Fruit fly (Drosophila melanogaster) whole organism, embryonic: ENCODE measurements around the gene Rpn11.

Experiments
- ATbp ChIP-seq: fragments of 200-800 bp; sonication (Bioruptor generic); optimal IDR thresholded peaks from 2 replicates; lab custom pipeline; 2017; ENCODE audit warnings: missing biosample characterization, mild to moderate bottlenecking, missing genetic modification characterization, missing genetic modification reagents
- Abd-B ChIP-seq: fragments of 200-800 bp; sonication (Bioruptor generic); optimal IDR thresholded peaks from 2 replicates; lab custom pipeline; 2018; ENCODE audit warnings: missing biosample characterization, mild to moderate bottlenecking, missing genetic modification characterization, moderate library complexity
- Atf6 ChIP-seq: fragments of 200-800 bp; sonication (Bioruptor generic); IDR thresholded peaks from 2 replicates; pipeline ENCODE4 v1.3.6; 2022; ENCODE audit warnings: missing biosample characterization, missing genetic modification characterization
- CG10267 ChIP-seq: fragments of 200-800 bp; sonication (Bioruptor generic); optimal IDR thresholded peaks from 2 replicates; lab custom pipeline; 2018; ENCODE audit warnings: missing biosample characterization, mild to moderate bottlenecking, missing genetic modification characterization, moderate library complexity
- CG10543 ChIP-seq: fragments of 200-800 bp; sonication (Bioruptor generic); optimal IDR thresholded peaks from 3 replicates; lab custom pipeline; 2017; ENCODE audit warnings: missing biosample characterization, mild to moderate bottlenecking, missing genetic modification characterization, moderate library complexity
- CG12659 ChIP-seq: fragments of 200-800 bp; sonication (Bioruptor generic); optimal IDR thresholded peaks from 3 replicates; lab custom pipeline; 2017; ENCODE audit warnings: mild to moderate bottlenecking, missing biosample characterization, missing genetic modification reagents, missing genetic modification characterization
- CG12769 ChIP-seq: fragments of 200-800 bp; sonication (Bioruptor generic); optimal IDR thresholded peaks from 2 replicates; lab custom pipeline; 2019; ENCODE audit warnings: missing biosample characterization, mild to moderate bottlenecking, missing genetic modification characterization, moderate library complexity
- CG13287 ChIP-seq: fragments of 200-800 bp; sonication (Bioruptor generic); IDR thresholded peaks from 2 replicates; pipeline ENCODE4 v1.3.6; 2022; ENCODE audit warnings: missing biosample characterization, missing genetic modification characterization; ENCODE audit not compliant: partially characterized antibody
- CG13775 ChIP-seq: fragments of 200-800 bp; sonication (Bioruptor generic); optimal IDR thresholded peaks from 3 replicates; lab custom pipeline; 2017; ENCODE audit warnings: missing biosample characterization, mild to moderate bottlenecking, missing genetic modification characterization
- CG15479 ChIP-seq: fragments of 200-800 bp; sonication (Bioruptor generic); optimal IDR thresholded peaks from 3 replicates; lab custom pipeline; 2019; ENCODE audit warnings: missing biosample characterization, mild to moderate bottlenecking, missing genetic modification characterization, moderate library complexity
- CG18476 ChIP-seq: fragments of 200-800 bp; sonication (Bioruptor generic); optimal IDR thresholded peaks from 2 replicates; lab custom pipeline; 2016; ENCODE audit warnings: missing biosample characterization, mild to moderate bottlenecking, missing genetic modification characterization
- CG32532 ChIP-seq: fragments of 200-800 bp; sonication (Bioruptor generic); IDR thresholded peaks from 2 replicates; pipeline ENCODE4 v1.3.6; 2022; ENCODE audit warnings: missing biosample characterization, missing genetic modification characterization
- CG6254 ChIP-seq: fragments of 200-800 bp; sonication (Bioruptor generic); optimal IDR thresholded peaks from 3 replicates; lab custom pipeline; 2017; ENCODE audit warnings: mild to moderate bottlenecking, missing biosample characterization, missing genetic modification reagents, missing genetic modification characterization
- CG7839 ChIP-seq: fragments of 200-800 bp; sonication (Bioruptor generic); optimal IDR thresholded peaks from 3 replicates; lab custom pipeline; 2018; ENCODE audit warnings: missing biosample characterization, mild to moderate bottlenecking, missing genetic modification characterization, moderate library complexity
- CG9215 ChIP-seq: fragments of 200-800 bp; sonication (Bioruptor generic); IDR thresholded peaks from 2 replicates; pipeline ENCODE4 v1.3.6; 2022; ENCODE audit warnings: missing biosample characterization, missing genetic modification characterization
- CG9437 ChIP-seq: fragments of 200-800 bp; sonication (Bioruptor generic); optimal IDR thresholded peaks from 2 replicates; lab custom pipeline; 2018; ENCODE audit warnings: missing biosample characterization, mild to moderate bottlenecking, missing genetic modification characterization
- Deaf1 ChIP-seq: fragments of 200-800 bp; optimal IDR thresholded peaks from 3 replicates; lab custom pipeline; 2019; ENCODE audit warnings: missing biosample characterization, mild to moderate bottlenecking, missing genetic modification characterization, moderate library complexity
- Dref ChIP-seq: fragments of 200-800 bp; sonication (Bioruptor generic); IDR thresholded peaks from 2 replicates; pipeline ENCODE4 v1.3.6; 2022; ENCODE audit warnings: missing biosample characterization, missing genetic modification characterization
- Drgx ChIP-seq: fragments of 200-800 bp; sonication (Bioruptor generic); IDR thresholded peaks from 2 replicates; pipeline ENCODE4 v1.3.6; 2022; ENCODE audit warnings: missing biosample characterization, missing genetic modification characterization
- Eip74EF ChIP-seq, 2 experiments: fragments of 200-800 bp in 1 of 2; fragments of >200 bp in 1 of 2; sonication (Bioruptor generic) in 1 of 2; optimal IDR thresholded peaks; 2 replicates each; lab custom pipeline; 2017 to 2019; ENCODE audit warnings: missing biosample characterization in 2 of 2, missing genetic modification characterization in 2 of 2, mild to moderate bottlenecking in 1 of 2, moderate library complexity in 1 of 2
- Hand ChIP-seq: fragments of 200-800 bp; sonication (Bioruptor generic); optimal IDR thresholded peaks from 2 replicates; lab custom pipeline; 2017; ENCODE audit warnings: mild to moderate bottlenecking, missing biosample characterization, missing genetic modification reagents, missing genetic modification characterization
- Hr51 ChIP-seq, 2 experiments: fragments of 200-800 bp; sonication (Bioruptor generic); optimal IDR thresholded peaks; 2 replicates in 1 of 2; 3 replicates in 1 of 2; lab custom pipeline; 2016 to 2018; ENCODE audit warnings: missing biosample characterization in 2 of 2, missing genetic modification characterization in 2 of 2, mild to moderate bottlenecking in 1 of 2, moderate library complexity in 1 of 2
- MESR4 ChIP-seq: fragments of 200-800 bp; sonication (Bioruptor generic); optimal IDR thresholded peaks from 2 replicates; lab custom pipeline; 2018; ENCODE audit warnings: missing biosample characterization, mild to moderate bottlenecking, missing genetic modification characterization, moderate library complexity
- Mad ChIP-seq: fragments of 200-800 bp; sonication (Bioruptor generic); optimal IDR thresholded peaks from 2 replicates; lab custom pipeline; 2016; ENCODE audit warnings: missing biosample characterization, missing genetic modification characterization
- Rfx ChIP-seq: fragments of 200-800 bp; sonication (Bioruptor generic); IDR thresholded peaks from 2 replicates; pipeline ENCODE4 v1.3.6; 2022; ENCODE audit warnings: missing biosample characterization, missing genetic modification characterization
- Xrp1 ChIP-seq: fragments of 200-800 bp; sonication (Bioruptor generic); IDR thresholded peaks from 2 replicates; pipeline ENCODE4 v1.3.6; 2022; ENCODE audit warnings: missing biosample characterization, missing genetic modification characterization
- az2 ChIP-seq: fragments of 200-800 bp; sonication (Bioruptor generic); optimal IDR thresholded peaks from 3 replicates; lab custom pipeline; 2016; ENCODE audit warnings: missing biosample characterization, missing genetic modification characterization
- cad ChIP-seq: fragments of >200 bp; optimal IDR thresholded peaks from 2 replicates; lab custom pipeline; 2017; ENCODE audit warnings: missing biosample characterization, missing genetic modification characterization
- ci ChIP-seq: fragments of 200-800 bp; sonication (Bioruptor generic); IDR thresholded peaks from 3 replicates; pipeline ENCODE4 v1.3.6; 2022; ENCODE audit warnings: missing biosample characterization, missing genetic modification characterization
- crp ChIP-seq, 2 experiments: fragments of 200-800 bp; sonication (Bioruptor generic); optimal IDR thresholded peaks; 2 replicates in 1 of 2; 3 replicates in 1 of 2; lab custom pipeline; 2017; ENCODE audit warnings: missing biosample characterization in 2 of 2, missing genetic modification characterization in 2 of 2, mild to moderate bottlenecking in 1 of 2, moderate library complexity in 1 of 2
- esg ChIP-seq: fragments of 200-800 bp; sonication (Bioruptor generic); conservative IDR thresholded peaks from 2 replicates; pipeline ENCODE4 v1.3.6; 2022; ENCODE audit warnings: missing biosample characterization, missing genetic modification characterization
- fu2 ChIP-seq: fragments of 200-800 bp; sonication (Bioruptor generic); optimal IDR thresholded peaks from 2 replicates; lab custom pipeline; 2016; ENCODE audit warnings: missing biosample characterization, missing genetic modification characterization
- gro ChIP-seq: fragments of 200-800 bp; sonication (Bioruptor generic); optimal IDR thresholded peaks from 2 replicates; lab custom pipeline; 2016; ENCODE audit warnings: missing biosample characterization, missing genetic modification characterization
- her ChIP-seq: fragments of 200-800 bp; sonication (Bioruptor generic); optimal IDR thresholded peaks from 2 replicates; lab custom pipeline; 2016; ENCODE audit warnings: missing biosample characterization, missing genetic modification characterization
- jigr1 ChIP-seq: fragments of 200-800 bp; sonication (Bioruptor generic); IDR thresholded peaks from 3 replicates; pipeline ENCODE4 v1.3.6; 2022; ENCODE audit warnings: missing biosample characterization, missing genetic modification characterization
- mld ChIP-seq: fragments of 200-800 bp; sonication (Bioruptor generic); IDR thresholded peaks from 3 replicates; pipeline ENCODE4 v1.3.6; 2022; ENCODE audit warnings: missing biosample characterization, missing genetic modification characterization; ENCODE audit not compliant: partially characterized antibody
- otp ChIP-seq: fragments of 200-800 bp; sonication (Bioruptor generic); IDR thresholded peaks from 3 replicates; pipeline ENCODE4, ENCODE4 v1.3.6; 2022; ENCODE audit warnings: missing biosample characterization, missing genetic modification characterization
- phol ChIP-seq: fragments of 200-800 bp; sonication (Bioruptor generic); optimal IDR thresholded peaks from 3 replicates; lab custom pipeline; 2018; ENCODE audit warnings: missing biosample characterization, mild to moderate bottlenecking, missing genetic modification characterization, moderate library complexity
- pzg ChIP-seq: fragments of 200-800 bp; sonication (Bioruptor generic); optimal IDR thresholded peaks from 3 replicates; lab custom pipeline; 2018; ENCODE audit warnings: missing biosample characterization, mild to moderate bottlenecking, missing genetic modification characterization, moderate library complexity
- row ChIP-seq: fragments of 200-800 bp; sonication (Bioruptor generic); IDR thresholded peaks from 3 replicates; pipeline ENCODE4 v1.3.6; 2022; ENCODE audit warnings: missing biosample characterization, missing genetic modification characterization
- sens ChIP-seq: fragments of 200-800 bp; sonication (Bioruptor generic); peaks from one replicate; lab custom pipeline; 2016; ENCODE audit warnings: missing biosample characterization, missing genetic modification characterization
- sima ChIP-seq: fragments of 200-800 bp; sonication (Bioruptor generic); optimal IDR thresholded peaks from 2 replicates; lab custom pipeline; 2016; ENCODE audit warnings: missing biosample characterization, missing genetic modification characterization
- sna ChIP-seq: fragments of 200-800 bp; sonication (Bioruptor generic); IDR thresholded peaks from 2 replicates; pipeline ENCODE4 v1.3.6; 2022; ENCODE audit warnings: missing biosample characterization, missing genetic modification characterization; ENCODE audit not compliant: partially characterized antibody
- vvl ChIP-seq: fragments of 200-800 bp; sonication (Bioruptor generic); IDR thresholded peaks from 2 replicates; pipeline ENCODE4 v1.3.6; 2022; ENCODE audit warnings: missing biosample characterization, missing genetic modification characterization
- yki ChIP-seq: fragments of >200 bp; optimal IDR thresholded peaks from 3 replicates; lab custom pipeline; 2018
- zfh1 ChIP-seq: fragments of 200-800 bp; sonication (Bioruptor generic); IDR thresholded peaks from 3 replicates; pipeline ENCODE4 v1.3.6; 2022; ENCODE audit warnings: missing biosample characterization, missing genetic modification characterization

The Rpn11 gene

DNA sequence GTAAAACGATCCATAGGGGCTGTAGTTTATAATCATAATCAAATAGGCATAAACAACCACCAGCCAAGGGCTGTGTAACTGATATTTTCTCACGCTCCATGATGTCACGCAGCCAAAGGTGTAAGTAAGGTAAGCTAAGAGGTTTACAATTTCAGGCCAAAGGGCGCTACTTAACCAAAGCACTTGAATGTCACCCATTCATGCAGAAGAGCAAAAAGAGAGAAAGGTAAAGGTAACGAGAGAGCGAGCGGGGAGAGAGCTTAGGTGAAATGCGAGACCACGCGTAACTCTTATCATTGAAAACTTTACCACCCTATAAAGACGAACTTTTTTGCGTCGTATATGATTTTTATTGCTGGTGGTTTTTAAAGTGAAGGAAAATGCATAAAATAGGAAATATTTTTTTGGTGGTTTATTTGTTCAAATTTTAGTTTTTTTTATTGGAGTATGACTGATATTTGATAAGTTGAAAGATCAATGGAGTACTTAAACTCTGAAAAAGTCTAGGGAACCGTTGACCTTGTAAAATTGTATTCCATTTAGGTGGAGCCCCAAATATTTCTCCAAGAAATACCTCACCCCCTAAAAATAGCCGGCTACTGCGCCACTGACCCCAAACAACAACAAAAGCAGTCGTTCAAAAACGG lies 48.2 kb upstream of the Rpn11 start (continued):
- TF ChIP-seq CG9215: peak; percentile 97
- peak; percentile 95 for TF ChIP-seq az2 (GFP tag; lab: Kevin White, UChicago)
- peak; percentile 95 for TF ChIP-seq her (GFP tag; lab: Kevin White, UChicago)
- peak; percentile 97 for TF ChIP-seq row (GFP tag; lab: Robert Waterston, UW)

DNA sequence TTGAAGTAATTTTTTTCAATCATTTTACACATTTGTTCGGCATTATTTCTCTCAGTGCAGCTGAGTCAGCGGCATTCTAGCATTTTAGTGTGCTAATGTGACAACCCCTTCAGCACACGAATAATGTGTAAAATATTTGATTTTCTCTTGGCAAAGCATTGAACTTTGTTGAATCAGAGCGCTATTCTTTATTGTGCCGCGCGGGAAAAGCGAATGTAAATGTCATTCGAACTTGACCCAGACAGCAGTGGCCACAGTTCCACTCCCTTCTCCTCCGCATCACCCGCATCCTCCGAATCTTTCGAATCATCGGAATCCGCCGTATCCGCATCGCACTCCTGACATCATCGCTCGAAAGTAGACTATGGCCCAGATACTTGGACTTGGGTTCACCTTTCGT lies 44.1 kb upstream of the Rpn11 start:
- TF ChIP-seq sens (GFP tag; lab: Kevin White, UChicago): peak; percentile 74
- TF ChIP-seq zfh1 (GFP tag; lab: Robert Waterston, UW): 0 out of 3 replicates have a peak, but pooled peaks have one; percentile 33
- TF ChIP-seq jigr1: no peak

DNA sequence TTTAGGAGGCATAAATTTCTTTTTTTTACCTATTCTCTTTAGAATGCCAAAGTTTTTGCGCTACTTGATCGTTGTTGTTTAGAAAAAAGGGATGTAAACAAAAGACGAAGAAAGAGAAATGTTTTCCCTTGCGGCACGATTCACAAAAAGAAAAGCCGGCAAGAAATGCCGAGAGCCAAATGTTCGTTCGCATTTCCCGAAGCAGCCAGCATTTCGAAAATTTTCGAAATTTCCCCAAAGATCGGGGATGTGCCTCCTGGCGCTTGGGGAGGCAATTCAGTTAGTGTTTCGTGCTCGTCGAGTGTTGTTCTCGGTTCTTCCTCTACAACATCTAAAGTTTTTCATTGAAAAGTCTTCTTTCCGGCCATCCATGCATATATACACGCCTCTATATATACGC lies 41.0 kb upstream of the Rpn11 start, which contains the start of gene Msp300:
Gene Msp300 (plus strand): TSS at position 301 of the 400 bp plus-strand sequence.
- TF ChIP-seq sna (GFP tag; lab: Robert Waterston, UW) (no peak), ci (GFP tag; lab: Robert Waterston, UW) (0 out of 3 replicates have a peak, but pooled peaks have one; percentile 43), CG10543 (GFP tag; lab: Kevin White, UChicago) (peak; percentile 13), ATbp (no peak), mld (GFP tag; lab: Robert Waterston, UW) (no peak), Hand (GFP tag; lab: Kevin White, UChicago) (no peak), Eip74EF (GFP tag; optimal IDR thresholded peaks at IDR 0.05; lab: Kevin White, UChicago) (no peak), CG13775 (GFP tag; lab: Kevin White, UChicago) (no peak), CG7839 (no peak), Atf6 (GFP tag; lab: Robert Waterston, UW) (no peak), Rfx (GFP tag; lab: Robert Waterston, UW) (no peak), Dref (no peak), vvl (no peak), Deaf1 (peak; percentile 88), fu2 (GFP tag; lab: Kevin White, UChicago) (no peak), otp (GFP tag; lab: Robert Waterston, UW) (no peak), Drgx (GFP tag; lab: Robert Waterston, UW) (no peak), cad (GFP tag; lab: Kevin White, UChicago) (no peak), CG32532 (GFP tag; lab: Robert Waterston, UW) (0 out of 2 replicates have a peak, but pooled peaks have one; percentile 5), CG9437 (GFP tag; lab: Kevin White, UChicago) (no peak), Abd-B (GFP tag; lab: Kevin White, UChicago) (no peak), CG18476 (GFP tag; lab: Kevin White, UChicago) (no peak), CG13287 (GFP tag; lab: Robert Waterston, UW) (no peak), CG12769 (peak; percentile 39), yki (no peak), Mad (GFP tag; lab: Kevin White, UChicago) (no peak), esg (GFP tag; lab: Robert Waterston, UW) (no peak)

DNA sequence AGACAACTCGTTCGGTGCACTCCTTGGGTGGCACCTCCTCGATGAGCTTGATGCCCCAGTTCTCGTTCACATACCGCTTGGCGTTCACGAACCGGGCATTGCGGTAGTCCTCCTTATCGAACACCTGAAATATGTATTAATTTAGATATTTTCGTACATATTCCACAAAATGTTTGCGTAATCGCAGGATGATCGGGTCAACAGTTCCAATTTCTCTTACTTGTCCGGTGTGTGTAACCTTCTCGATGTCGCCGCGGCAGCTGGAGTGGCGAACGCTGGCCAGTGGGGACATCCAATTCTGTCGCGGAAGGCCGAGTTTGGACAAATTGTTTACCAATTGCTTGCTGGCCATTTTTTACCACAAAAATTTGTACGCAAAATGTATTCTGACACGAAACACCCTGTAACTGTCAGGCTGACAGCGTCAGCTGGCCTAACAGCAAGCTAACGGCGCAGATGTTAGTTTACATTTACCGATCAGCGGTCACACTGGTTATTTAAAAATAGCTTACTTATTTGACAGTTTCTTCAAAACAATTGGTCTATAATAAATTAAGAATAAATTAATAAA lies 40.3 kb upstream of the Rpn11 start, which contains the start of gene ND-13A:
Gene ND-13A (minus strand): TSS at position 499 of the 571 bp plus-strand sequence.
- TF ChIP-seq phol (tag; lab: Kevin White, UChicago) (peak; percentile 14), pzg (GFP tag; lab: Kevin White, UChicago) (peak; percentile 67), gro (GFP tag; lab: Kevin White, UChicago) (no peak), CG12659 (peak; percentile 35), Hr51 (GFP tag; optimal IDR thresholded peaks at IDR 0.05; lab: Kevin White, UChicago) (no peak), sima (GFP tag; lab: Kevin White, UChicago) (no peak), CG6254 (peak; percentile 100), MESR4 (GFP tag; lab: Kevin White, UChicago) (peak; percentile 83), Xrp1 (GFP tag; lab: Robert Waterston, UW) (0 out of 2 replicates have a peak, but pooled peaks have one; percentile 11), CG10267 (tag; lab: Kevin White, UChicago) (peak; percentile 2), CG15479 (GFP tag; lab: Kevin White, UChicago) (peak; percentile 12), cad (GFP tag; lab: Kevin White, UChicago) (peak; percentile 63), crp (GFP tag; optimal IDR thresholded peaks at IDR 0.05; lab: Kevin White, UChicago) (peak; percentile 36 to 92)
